Worm (Caenorhabditis elegans) whole organism, midembryonic: ENCODE results near the gene mip-2.

ENCODE experiments used
- ref-1 ChIP-seq: fragments of 200-800 bp; sonication (Bioruptor generic); conservative IDR thresholded peaks from 2 replicates; pipeline ENCODE4 v1.3.6; 2022; ENCODE audit warnings: missing genetic modification reagents, missing genetic modification characterization, missing compliant biosample characterization
- ztf-23 ChIP-seq: fragments of 200-800 bp; sonication (Bioruptor generic); IDR thresholded peaks from 2 replicates; pipeline ENCODE4 v1.3.6; 2022; ENCODE audit warnings: missing genetic modification reagents, missing genetic modification characterization, missing compliant biosample characterization

DNA sequence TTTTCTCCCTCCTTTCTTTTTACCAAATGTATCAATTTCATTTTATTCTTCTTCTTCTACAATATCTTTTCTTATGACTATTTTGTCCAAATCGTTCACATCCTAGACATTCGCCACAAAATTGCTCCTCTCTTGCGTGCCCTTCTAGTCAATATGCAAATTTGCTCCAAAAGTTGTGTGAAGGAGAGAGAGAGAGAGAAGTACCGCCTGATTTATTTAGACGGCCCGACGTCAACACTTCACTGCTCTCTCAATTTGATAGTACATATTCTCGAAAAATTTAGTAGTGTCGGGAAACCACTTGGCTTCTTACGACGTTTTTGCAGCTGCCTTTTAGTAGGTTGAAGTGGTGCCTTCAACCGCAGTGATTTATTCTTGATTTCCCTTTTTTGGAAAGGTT lies 14.8 kb upstream of the mip-2 start:
- TF ChIP-seq ztf-23 (GFP tag; lab: Robert Waterston, UW) (no peak), ref-1 (GFP tag; lab: Robert Waterston, UW) (no peak)
